Fruit fly (Drosophila melanogaster) whole organism, embryonic: ENCODE measurements around the gene CG34242.

Experiments
- ATbp ChIP-seq: fragments of 200-800 bp; sonication (Bioruptor generic); optimal IDR thresholded peaks from 2 replicates; lab custom pipeline; 2017; ENCODE audit warnings: missing biosample characterization, mild to moderate bottlenecking, missing genetic modification characterization, missing genetic modification reagents
- CG10654 ChIP-seq: fragments of 200-800 bp; sonication (Bioruptor generic); optimal IDR thresholded peaks from 2 replicates; lab custom pipeline; 2016; ENCODE audit warnings: missing biosample characterization, missing genetic modification characterization
- CG11247 ChIP-seq: fragments of 200-800 bp; sonication (Bioruptor generic); IDR thresholded peaks from 2 replicates; pipeline ENCODE4 v1.3.6; 2022; ENCODE audit warnings: missing biosample characterization, missing genetic modification characterization
- CG11696 ChIP-seq: fragments of 200-800 bp; sonication (Bioruptor generic); IDR thresholded peaks from 2 replicates; pipeline ENCODE4 v1.3.6; 2022; ENCODE audit warnings: missing biosample characterization, missing genetic modification characterization
- CG12155 ChIP-seq: fragments of 200-800 bp; sonication (Bioruptor generic); optimal IDR thresholded peaks from 3 replicates; lab custom pipeline; 2016; ENCODE audit warnings: missing biosample characterization, missing genetic modification characterization
- CG12219 ChIP-seq: fragments of 200-800 bp; sonication (Bioruptor generic); optimal IDR thresholded peaks from 3 replicates; lab custom pipeline; 2018; ENCODE audit warnings: missing biosample characterization, mild to moderate bottlenecking, missing genetic modification characterization
- CG17361 ChIP-seq: fragments of 200-800 bp; sonication (Bioruptor generic); IDR thresholded peaks from 3 replicates; pipeline ENCODE4 v1.3.6; 2022; ENCODE audit warnings: missing biosample characterization, missing genetic modification characterization
- CG3407 ChIP-seq: fragments of 200-800 bp; sonication (Bioruptor generic); optimal IDR thresholded peaks from 2 replicates; lab custom pipeline; 2018; ENCODE audit warnings: missing biosample characterization, mild to moderate bottlenecking, missing genetic modification characterization
- CG4404 ChIP-seq: fragments of 200-800 bp; sonication (Bioruptor generic); IDR thresholded peaks from 2 replicates; pipeline ENCODE4 v1.3.6; 2022; ENCODE audit warnings: missing biosample characterization, missing genetic modification characterization
- CG6654 ChIP-seq: fragments of 200-800 bp; sonication (Bioruptor generic); optimal IDR thresholded peaks from 2 replicates; lab custom pipeline; 2017; ENCODE audit warnings: missing biosample characterization, mild to moderate bottlenecking, missing genetic modification characterization
- CG7357 ChIP-seq: fragments of 200-800 bp; sonication (Bioruptor generic); IDR thresholded peaks from 3 replicates; pipeline ENCODE4 v1.3.6; 2022; ENCODE audit warnings: missing biosample characterization, missing genetic modification characterization
- CG7372 ChIP-seq: fragments of 200-800 bp; sonication (Bioruptor generic); IDR thresholded peaks from 2 replicates; pipeline ENCODE4 v1.3.6; 2022; ENCODE audit warnings: missing biosample characterization, missing genetic modification characterization
- CG7556 ChIP-seq: fragments of 200-800 bp; sonication (Bioruptor generic); optimal IDR thresholded peaks from 2 replicates; lab custom pipeline; 2017; ENCODE audit warnings: missing biosample characterization, mild to moderate bottlenecking, missing genetic modification characterization
- CG9215 ChIP-seq: fragments of 200-800 bp; sonication (Bioruptor generic); IDR thresholded peaks from 2 replicates; pipeline ENCODE4 v1.3.6; 2022; ENCODE audit warnings: missing biosample characterization, missing genetic modification characterization
- CG9437 ChIP-seq: fragments of 200-800 bp; sonication (Bioruptor generic); optimal IDR thresholded peaks from 2 replicates; lab custom pipeline; 2018; ENCODE audit warnings: missing biosample characterization, mild to moderate bottlenecking, missing genetic modification characterization
- CG9876 ChIP-seq: fragments of 200-800 bp; sonication (Bioruptor generic); optimal IDR thresholded peaks from 2 replicates; lab custom pipeline; 2016; ENCODE audit warnings: missing biosample characterization, missing genetic modification characterization
- D ChIP-seq, 2 experiments: fragments of 200-800 bp in 1 of 2; fragments of >200 bp in 1 of 2; sonication (Bioruptor generic) in 1 of 2; optimal IDR thresholded peaks; 2 replicates in 1 of 2; 3 replicates in 1 of 2; lab custom pipeline; 2017; ENCODE audit warnings: mild to moderate bottlenecking in 1 of 2, missing biosample characterization in 1 of 2, missing genetic modification characterization in 1 of 2, missing genetic modification reagents in 1 of 2
- Dek ChIP-seq: fragments of 200-800 bp; sonication (Bioruptor generic); optimal IDR thresholded peaks from 3 replicates; lab custom pipeline; 2019; ENCODE audit warnings: missing biosample characterization, mild to moderate bottlenecking, missing genetic modification characterization, moderate library complexity
- E2f1 ChIP-seq: fragments of 200-800 bp; sonication (Bioruptor generic); IDR thresholded peaks from 2 replicates; pipeline ENCODE4 v1.3.6; 2022; ENCODE audit warnings: missing biosample characterization, missing genetic modification characterization
- Gsc ChIP-seq: fragments of 200-800 bp; sonication (Bioruptor generic); IDR thresholded peaks from 2 replicates; pipeline ENCODE4 v1.3.6; 2022; ENCODE audit warnings: missing biosample characterization, missing genetic modification characterization
- HLHmδ ChIP-seq: fragments of 200-800 bp; sonication (Bioruptor generic); optimal IDR thresholded peaks from 2 replicates; lab custom pipeline; 2018; ENCODE audit warnings: missing biosample characterization, mild to moderate bottlenecking, missing genetic modification characterization, moderate library complexity
- Hey ChIP-seq: fragments of 200-800 bp; sonication (Bioruptor generic); optimal IDR thresholded peaks from 3 replicates; lab custom pipeline; 2018; ENCODE audit warnings: missing biosample characterization, mild to moderate bottlenecking, missing genetic modification characterization
- Kr ChIP-seq: fragments of 200-800 bp; sonication (Bioruptor generic); optimal IDR thresholded peaks from 2 replicates; lab custom pipeline; 2017; ENCODE audit warnings: missing biosample characterization, mild to moderate bottlenecking, missing genetic modification characterization
- Lpt ChIP-seq: fragments of >200 bp; optimal IDR thresholded peaks from 2 replicates; lab custom pipeline; 2018; ENCODE audit warnings: missing biosample characterization, missing genetic modification characterization
- MTF-1 ChIP-seq: fragments of 200-800 bp; sonication (Bioruptor generic); optimal IDR thresholded peaks from 2 replicates; lab custom pipeline; 2018; ENCODE audit warnings: missing biosample characterization, mild to moderate bottlenecking, missing genetic modification characterization, borderline replicate concordance
- Meics ChIP-seq: fragments of 200-800 bp; sonication (Bioruptor generic); optimal IDR thresholded peaks from 2 replicates; lab custom pipeline; 2017; ENCODE audit warnings: missing biosample characterization, mild to moderate bottlenecking, missing genetic modification characterization
- Oli ChIP-seq: fragments of 200-800 bp; sonication (Bioruptor generic); optimal IDR thresholded peaks from 2 replicates; lab custom pipeline; 2018; ENCODE audit warnings: missing biosample characterization, mild to moderate bottlenecking, missing genetic modification characterization, moderate library complexity
- Scr ChIP-seq: fragments of 200-800 bp; sonication (Bioruptor generic); IDR thresholded peaks from 2 replicates; pipeline ENCODE4 v1.3.6; 2022; ENCODE audit warnings: missing biosample characterization, missing genetic modification characterization; ENCODE audit not compliant: partially characterized antibody
- Sry-δ ChIP-seq: fragments of 200-800 bp; sonication (Bioruptor generic); optimal IDR thresholded peaks from 2 replicates; lab custom pipeline; 2016; ENCODE audit warnings: missing biosample characterization, missing genetic modification characterization
- chm ChIP-seq: fragments of 200-800 bp; sonication (Bioruptor generic); IDR thresholded peaks from 2 replicates; pipeline ENCODE4 v1.3.6; 2022; ENCODE audit warnings: missing biosample characterization, missing genetic modification characterization
- corto ChIP-seq: fragments of 200-800 bp; sonication (Bioruptor generic); optimal IDR thresholded peaks from 2 replicates; lab custom pipeline; 2016; ENCODE audit warnings: missing biosample characterization, mild to moderate bottlenecking, missing genetic modification characterization, moderate library complexity
- cwo ChIP-seq: fragments of 200-800 bp; sonication (Bioruptor generic); optimal IDR thresholded peaks from 3 replicates; lab custom pipeline; 2017; ENCODE audit warnings: missing biosample characterization, missing genetic modification characterization, mild to moderate bottlenecking, moderate library complexity, missing genetic modification reagents
- fd102C ChIP-seq: fragments of 200-800 bp; sonication (Bioruptor generic); optimal IDR thresholded peaks from 2 replicates; lab custom pipeline; 2018; ENCODE audit warnings: missing biosample characterization, mild to moderate bottlenecking, missing genetic modification characterization, moderate library complexity
- fd96Cb ChIP-seq: fragments of 200-800 bp; sonication (Bioruptor generic); optimal IDR thresholded peaks from 2 replicates; lab custom pipeline; 2018; ENCODE audit warnings: missing biosample characterization, mild to moderate bottlenecking, missing genetic modification characterization, moderate library complexity
- gem ChIP-seq: fragments of 200-800 bp; sonication (Bioruptor generic); optimal IDR thresholded peaks from 2 replicates; lab custom pipeline; 2019; ENCODE audit warnings: missing biosample characterization, mild to moderate bottlenecking, missing genetic modification characterization, moderate library complexity
- gfzf ChIP-seq: fragments of 200-800 bp; sonication (Bioruptor generic); optimal IDR thresholded peaks from 2 replicates; lab custom pipeline; 2016; ENCODE audit warnings: missing biosample characterization, mild to moderate bottlenecking, missing genetic modification characterization, moderate library complexity
- ham ChIP-seq: fragments of 200-800 bp; sonication (Bioruptor generic); IDR thresholded peaks from 2 replicates; pipeline ENCODE4 v1.3.6; 2022; ENCODE audit warnings: missing biosample characterization, missing genetic modification characterization
- hkb ChIP-seq, 2 experiments: fragments of 200-800 bp in 1 of 2; fragments of >200 bp in 1 of 2; sonication (Bioruptor generic) in 1 of 2; IDR thresholded peaks in 1 of 2; optimal IDR thresholded peaks in 1 of 2; 2 replicates each; pipeline versions ENCODE4 v1.3.6 to Lab custom; 2017 to 2022; ENCODE audit warnings: missing biosample characterization in 1 of 2, missing genetic modification characterization in 1 of 2
- inv ChIP-seq: fragments of 200-800 bp; sonication (Bioruptor generic); IDR thresholded peaks from 2 replicates; pipeline ENCODE4 v1.3.6; 2022; ENCODE audit warnings: missing biosample characterization, missing genetic modification characterization; ENCODE audit not compliant: partially characterized antibody
- lilli ChIP-seq: fragments of 200-800 bp; sonication (Bioruptor generic); optimal IDR thresholded peaks from 3 replicates; lab custom pipeline; 2016; ENCODE audit warnings: missing biosample characterization, missing genetic modification characterization
- lola ChIP-seq, 3 experiments: fragments of >200 bp in 2 of 3; fragments of 200-800 bp in 1 of 3; sonication (Bioruptor generic) in 1 of 3; optimal IDR thresholded peaks; 2 replicates each; lab custom pipeline; 2017 to 2019; ENCODE audit warnings: missing biosample characterization in 3 of 3, missing genetic modification characterization in 3 of 3, mild to moderate bottlenecking in 1 of 3, moderate library complexity in 1 of 3
- onecut ChIP-seq: fragments of 200-800 bp; sonication (Bioruptor generic); IDR thresholded peaks from 2 replicates; pipeline ENCODE4 v1.3.6; 2022; ENCODE audit warnings: missing biosample characterization, missing genetic modification characterization
- ro ChIP-seq: fragments of 200-800 bp; sonication (Bioruptor generic); IDR thresholded peaks from 2 replicates; pipeline ENCODE4 v1.3.6; 2022; ENCODE audit warnings: missing biosample characterization, missing genetic modification characterization
- sima ChIP-seq: fragments of 200-800 bp; sonication (Bioruptor generic); optimal IDR thresholded peaks from 2 replicates; lab custom pipeline; 2016; ENCODE audit warnings: missing biosample characterization, missing genetic modification characterization
- ttk ChIP-seq: fragments of 200-800 bp; sonication (Bioruptor generic); IDR thresholded peaks from 2 replicates; pipeline ENCODE4 v2.1.2; 2022; ENCODE audit warnings: missing biosample characterization, missing genetic modification characterization
- usp ChIP-seq: fragments of >200 bp; optimal IDR thresholded peaks from 2 replicates; lab custom pipeline; 2017; ENCODE audit warnings: missing biosample characterization, missing genetic modification characterization
- zen ChIP-seq: fragments of 200-800 bp; sonication (Bioruptor generic); optimal IDR thresholded peaks from 3 replicates; lab custom pipeline; 2018; ENCODE audit warnings: missing biosample characterization, mild to moderate bottlenecking, missing genetic modification characterization, moderate library complexity
- zfh1 ChIP-seq: fragments of 200-800 bp; sonication (Bioruptor generic); IDR thresholded peaks from 3 replicates; pipeline ENCODE4 v1.3.6; 2022; ENCODE audit warnings: missing biosample characterization, missing genetic modification characterization

Gene CG34242

dm6 chr3L:12490418-12491035 is 43.3 kb upstream of the CG34242 start, which contains the start of gene CG10660 (continued):
- TF ChIP-seq CG9876 (GFP tag; lab: Kevin White, UChicago) (no peak), CG11696 (GFP tag; lab: Robert Waterston, UW) (peak; percentile 98), cwo (GFP tag; lab: Kevin White, UChicago) (peak; percentile 75), CG9437 (GFP tag; lab: Kevin White, UChicago) (peak; percentile 77), chm (GFP tag; lab: Robert Waterston, UW) (peak; percentile 91), Hey (tag; lab: Kevin White, UChicago) (peak; percentile 20), Oli (tag; lab: Kevin White, UChicago) (peak; percentile 93), gfzf (no peak), Dek (tag; lab: Kevin White, UChicago) (peak; percentile 86), CG4404 (GFP tag; lab: Robert Waterston, UW) (peak; percentile 40; the same call in 1 of the 2 replicates), sima (no peak), Sry-δ (peak; percentile 8), CG12155 (peak; percentile 79), hkb (optimal IDR thresholded peaks at IDR 0.05; lab: Kevin White, UChicago) (no peak), hkb (GFP tag; IDR thresholded peaks at IDR 0.05; lab: Robert Waterston, UW) (peak; percentile 95), inv (GFP tag; lab: Robert Waterston, UW) (no peak), E2f1 (GFP tag; lab: Robert Waterston, UW) (peak; percentile 81), ttk (GFP tag; lab: Robert Waterston, UW) (peak; percentile 80), CG17361 (GFP tag; lab: Robert Waterston, UW) (peak; percentile 87), CG9215 (GFP tag; lab: Robert Waterston, UW) (peak; percentile 46; the same call in 1 of the 2 replicates), fd102C (GFP tag; lab: Kevin White, UChicago) (no peak), lola (GFP tag; optimal IDR thresholded peaks at IDR 0.05; lab: Kevin White, UChicago) (peak in 1 of 3 experiments; percentile 86), zen (tag; lab: Kevin White, UChicago) (peak; percentile 67), Lpt (no peak), gem (tag; lab: Kevin White, UChicago) (peak; percentile 94), onecut (peak; percentile 83), CG6654 (GFP tag; lab: Kevin White, UChicago) (peak; percentile 78), HLHmδ (GFP tag; lab: Kevin White, UChicago) (no peak), CG11247 (GFP tag; lab: Robert Waterston, UW) (peak; percentile 80), CG12219 (peak; percentile 90), Meics (peak; percentile 86), ham (GFP tag; lab: Robert Waterston, UW) (no peak), MTF-1 (GFP tag; lab: Kevin White, UChicago) (peak; percentile 77), Scr (GFP tag; lab: Robert Waterston, UW) (no peak), corto (GFP tag; lab: Kevin White, UChicago) (peak; percentile 83), fd96Cb (peak; percentile 91), CG7357 (GFP tag; lab: Robert Waterston, UW) (peak; percentile 73), Kr (GFP tag; lab: Kevin White, UChicago) (no peak), D (optimal IDR thresholded peaks at IDR 0.05; lab: Kevin White, UChicago) (no peak), D (GFP tag; optimal IDR thresholded peaks at IDR 0.05; lab: Kevin White, UChicago) (peak; percentile 88), zfh1 (GFP tag; lab: Robert Waterston, UW) (peak; percentile 91), lilli (GFP tag; lab: Kevin White, UChicago) (peak; percentile 88), CG3407 (GFP tag; lab: Kevin White, UChicago) (peak; percentile 82), ro (GFP tag; lab: Robert Waterston, UW) (no peak), Gsc (GFP tag; lab: Robert Waterston, UW) (no peak; the same call in 1 of the 2 replicates), CG7372 (GFP tag; lab: Robert Waterston, UW) (peak; percentile 64), ATbp (GFP tag; lab: Kevin White, UChicago) (peak; percentile 95), CG10654 (GFP tag; lab: Kevin White, UChicago) (peak; percentile 95), usp (GFP tag; lab: Kevin White, UChicago) (no peak), CG7556 (GFP tag; lab: Kevin White, UChicago) (peak; percentile 91)
